Worm (Caenorhabditis elegans): ENCODE results near the gene T07A5.1.

T07A5.1 gene

ce11 chrIII:10284214-10284613 is 21.8 kb downstream of the T07A5.1 start:
- TF ChIP-seq R02D3.7 (tag; optimal IDR thresholded peaks at IDR 0.05) (no peak), daf-12 (tag; optimal IDR thresholded peaks at IDR 0.05) (no peak), snpc-4 (tag; optimal IDR thresholded peaks at IDR 0.05) (peak; percentile 11), lin-39 (tag; optimal IDR thresholded peaks at IDR 0.05) (peak; percentile 94), ceh-16 (tag; optimal IDR thresholded peaks at IDR 0.05) (no peak), ama-1 (optimal IDR thresholded peaks at IDR 0.05) (no peak), hmg-11 (tag; optimal IDR thresholded peaks at IDR 0.05) (peak; percentile 73), aly-2 (tag; optimal IDR thresholded peaks at IDR 0.05) (no peak), sea-2 (GFP tag; optimal IDR thresholded peaks at IDR 0.05) (peak; percentile 8), nfya-1 (tag; optimal IDR thresholded peaks at IDR 0.05; ENCODE audit: insufficient read depth) (peak; percentile 74), ceh-28 (tag; optimal IDR thresholded peaks at IDR 0.05) (peak; percentile 31), mdl-1 (tag; optimal IDR thresholded peaks at IDR 0.05) (peak; percentile 12), ztf-11 (tag; optimal IDR thresholded peaks at IDR 0.05) (no peak), egl-27 (tag; optimal IDR thresholded peaks at IDR 0.05) (no peak), fkh-10 (GFP tag; optimal IDR thresholded peaks at IDR 0.05) (peak; percentile 87), tbx-2 (tag; optimal IDR thresholded peaks at IDR 0.05) (peak; percentile 8), mml-1 (tag; optimal IDR thresholded peaks at IDR 0.05) (no peak), eor-1 (tag; optimal IDR thresholded peaks at IDR 0.05) (no peak), nhr-11 (tag; optimal IDR thresholded peaks at IDR 0.05) (no peak), lin-15B (tag; optimal IDR thresholded peaks at IDR 0.05) (peak; percentile 52), pha-4 (tag; optimal IDR thresholded peaks at IDR 0.05) (no peak), nhr-12 (tag; optimal IDR thresholded peaks at IDR 0.05) (no peak), elt-1 (tag; optimal IDR thresholded peaks at IDR 0.05) (peak; percentile 13)

DNA sequence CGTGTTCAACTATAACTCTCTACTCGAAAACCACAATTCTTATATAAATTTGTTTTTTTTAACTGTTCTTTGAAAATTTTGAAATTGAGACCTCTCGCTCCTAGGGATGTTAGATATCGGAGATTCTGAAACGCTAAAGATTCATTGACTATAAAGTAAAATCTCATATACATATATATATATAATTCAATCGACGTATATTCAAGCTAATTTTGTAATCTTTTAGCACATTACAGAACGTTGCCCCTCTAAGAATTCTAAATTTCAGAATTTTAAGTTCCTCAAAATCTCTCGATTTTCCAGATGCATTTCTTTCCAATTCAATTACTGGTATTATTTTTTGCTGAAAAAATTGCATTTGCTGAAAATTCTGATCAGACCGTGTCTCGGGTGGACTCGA is 27.2 kb downstream of the T07A5.1 start, which contains the start of gene pad-2:
TSS of gene pad-2 (plus strand) at position 301 of the 400 bp plus-strand sequence.
- no peak for TF ChIP-seq lin-39 (tag; optimal IDR thresholded peaks at IDR 0.05)
- TF ChIP-seq hmg-11 (tag; optimal IDR thresholded peaks at IDR 0.05): no peak
- no peak for TF ChIP-seq nhr-76 (tag; optimal IDR thresholded peaks at IDR 0.05)
- no peak for TF ChIP-seq ztf-11 (tag; optimal IDR thresholded peaks at IDR 0.05)
- TF ChIP-seq ztf-4 (tag; optimal IDR thresholded peaks at IDR 0.05): no peak

DNA sequence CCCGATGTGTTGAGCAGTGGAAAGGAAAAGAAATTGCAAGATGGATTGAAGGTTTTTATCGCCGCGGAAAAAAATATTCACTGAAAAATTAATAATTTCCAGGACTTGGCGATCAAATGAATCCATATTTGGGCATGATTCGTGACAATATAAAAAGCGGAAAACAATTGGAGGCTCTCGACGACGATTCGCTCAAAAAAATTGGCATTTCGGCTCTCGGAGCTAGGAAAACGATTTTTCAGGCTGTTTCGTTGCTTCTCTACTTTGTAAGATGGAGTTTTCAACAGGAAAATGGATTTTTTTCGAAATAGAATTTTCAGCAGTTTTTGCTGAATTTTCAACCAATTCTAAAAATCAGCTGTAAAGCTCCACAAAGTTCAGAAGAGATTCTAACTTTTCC is 34.2 kb downstream of the T07A5.1 start:
- no peak for TF ChIP-seq nhr-11 (tag; optimal IDR thresholded peaks at IDR 0.05)
- no peak for TF ChIP-seq lsy-12 (tag; optimal IDR thresholded peaks at IDR 0.05)
- no peak for TF ChIP-seq ama-1 (optimal IDR thresholded peaks at IDR 0.05)
- TF ChIP-seq nhr-67 (tag; optimal IDR thresholded peaks at IDR 0.05): no peak
- TF ChIP-seq nhr-76 (tag; optimal IDR thresholded peaks at IDR 0.05): no peak
- no peak for TF ChIP-seq fkh-10 (GFP tag; optimal IDR thresholded peaks at IDR 0.05)
- no peak for TF ChIP-seq elt-2 (tag; optimal IDR thresholded peaks at IDR 0.05)
- no peak for TF ChIP-seq nhr-28 (tag; optimal IDR thresholded peaks at IDR 0.05)
- no peak for TF ChIP-seq zag-1 (tag; optimal IDR thresholded peaks at IDR 0.05)
- TF ChIP-seq ceh-28 (tag; optimal IDR thresholded peaks at IDR 0.05): no peak
- TF ChIP-seq tbx-2 (tag; optimal IDR thresholded peaks at IDR 0.05): no peak
- no peak for TF ChIP-seq lin-39 (tag; optimal IDR thresholded peaks at IDR 0.05)
- no peak for TF ChIP-seq nhr-25 (tag; optimal IDR thresholded peaks at IDR 0.05)
- no peak for TF ChIP-seq mdl-1 (tag; optimal IDR thresholded peaks at IDR 0.05)
- no peak for TF ChIP-seq nfya-1 (tag; optimal IDR thresholded peaks at IDR 0.05; ENCODE audit: insufficient read depth)
- no peak for TF ChIP-seq unc-62 (GFP tag; optimal IDR thresholded peaks at IDR 0.05)
- no peak for TF ChIP-seq nhr-237 (tag; optimal IDR thresholded peaks at IDR 0.05)
- TF ChIP-seq egl-27 (tag; optimal IDR thresholded peaks at IDR 0.05): no peak
- TF ChIP-seq fkh-2 (tag; optimal IDR thresholded peaks at IDR 0.05): no peak

ce11 chrIII:10270778-10271307 is 35.2 kb downstream of the T07A5.1 start, which contains the start of gene cnk-1:
cnk-1 (plus strand) TSS chrIII:10271257.
- TF ChIP-seq nhr-67 (tag; optimal IDR thresholded peaks at IDR 0.05) (no peak), lin-39 (tag; optimal IDR thresholded peaks at IDR 0.05) (peak; percentile 64), hmg-11 (tag; optimal IDR thresholded peaks at IDR 0.05) (peak; percentile 37), unc-62 (GFP tag; optimal IDR thresholded peaks at IDR 0.05) (no peak), nhr-12 (tag; optimal IDR thresholded peaks at IDR 0.05) (no peak), ztf-4 (tag; optimal IDR thresholded peaks at IDR 0.05) (no peak), lin-15B (tag; optimal IDR thresholded peaks at IDR 0.05) (peak; percentile 91), ZK546.5 (tag; optimal IDR thresholded peaks at IDR 0.05) (no peak), egl-5 (tag; optimal IDR thresholded peaks at IDR 0.05) (no peak), fkh-2 (tag; optimal IDR thresholded peaks at IDR 0.05) (no peak), aly-2 (tag; optimal IDR thresholded peaks at IDR 0.05) (no peak), ceh-9 (tag; optimal IDR thresholded peaks at IDR 0.05) (no peak), nhr-23 (tag; optimal IDR thresholded peaks at IDR 0.05) (peak; percentile 65), nhr-11 (tag; optimal IDR thresholded peaks at IDR 0.05) (no peak), nhr-25 (tag; optimal IDR thresholded peaks at IDR 0.05) (peak; percentile 14), tbx-2 (tag; optimal IDR thresholded peaks at IDR 0.05) (peak; percentile 56), ceh-82 (tag; optimal IDR thresholded peaks at IDR 0.05) (no peak), elt-3 (tag; optimal IDR thresholded peaks at IDR 0.05) (no peak), zag-1 (tag; optimal IDR thresholded peaks at IDR 0.05) (no peak), fos-1 (tag; optimal IDR thresholded peaks at IDR 0.05) (no peak), ztf-11 (tag; optimal IDR thresholded peaks at IDR 0.05) (no peak), jun-1 (tag; optimal IDR thresholded peaks at IDR 0.05) (no peak), fkh-10 (GFP tag; optimal IDR thresholded peaks at IDR 0.05) (no peak), skn-1 (tag; optimal IDR thresholded peaks at IDR 0.05) (peak; percentile 22), R02D3.7 (tag; optimal IDR thresholded peaks at IDR 0.05) (peak; percentile 89), eor-1 (tag; optimal IDR thresholded peaks at IDR 0.05) (no peak), ceh-28 (tag; optimal IDR thresholded peaks at IDR 0.05) (no peak), ama-1 (optimal IDR thresholded peaks at IDR 0.05) (no peak), mdl-1 (tag; optimal IDR thresholded peaks at IDR 0.05) (no peak), egl-27 (tag; optimal IDR thresholded peaks at IDR 0.05) (no peak), elt-1 (tag; optimal IDR thresholded peaks at IDR 0.05) (no peak), ceh-16 (tag; optimal IDR thresholded peaks at IDR 0.05) (no peak)

All from whole organism, L3 larva.